Fruit fly (Drosophila melanogaster) whole organism: ENCODE results near the gene Frl.

Experiments used
- CG8478 ChIP-seq: fragments of >200 bp; optimal IDR thresholded peaks from 2 replicates; lab custom pipeline; 2018; ENCODE audit warnings: inconsistent platforms
- Dll ChIP-seq: fragments of >200 bp; optimal IDR thresholded peaks from 2 replicates; lab custom pipeline; 2017
- EcR ChIP-seq, 2 experiments: fragments of >200 bp; optimal IDR thresholded peaks; 2 replicates each; lab custom pipeline; 2017; ENCODE audit warnings: missing biosample characterization in 2 of 2, missing genetic modification characterization in 2 of 2, missing genetic modification reagents in 2 of 2
- pan ChIP-seq: fragments of >200 bp; optimal IDR thresholded peaks from 2 replicates; lab custom pipeline; 2017
- psq ChIP-seq: fragments of >200 bp; optimal IDR thresholded peaks from 2 replicates; lab custom pipeline; 2017
- usp ChIP-seq: fragments of >200 bp; optimal IDR thresholded peaks from 2 replicates; lab custom pipeline; 2017; ENCODE audit warnings: missing biosample characterization, missing genetic modification characterization, mixed read lengths

DNA sequence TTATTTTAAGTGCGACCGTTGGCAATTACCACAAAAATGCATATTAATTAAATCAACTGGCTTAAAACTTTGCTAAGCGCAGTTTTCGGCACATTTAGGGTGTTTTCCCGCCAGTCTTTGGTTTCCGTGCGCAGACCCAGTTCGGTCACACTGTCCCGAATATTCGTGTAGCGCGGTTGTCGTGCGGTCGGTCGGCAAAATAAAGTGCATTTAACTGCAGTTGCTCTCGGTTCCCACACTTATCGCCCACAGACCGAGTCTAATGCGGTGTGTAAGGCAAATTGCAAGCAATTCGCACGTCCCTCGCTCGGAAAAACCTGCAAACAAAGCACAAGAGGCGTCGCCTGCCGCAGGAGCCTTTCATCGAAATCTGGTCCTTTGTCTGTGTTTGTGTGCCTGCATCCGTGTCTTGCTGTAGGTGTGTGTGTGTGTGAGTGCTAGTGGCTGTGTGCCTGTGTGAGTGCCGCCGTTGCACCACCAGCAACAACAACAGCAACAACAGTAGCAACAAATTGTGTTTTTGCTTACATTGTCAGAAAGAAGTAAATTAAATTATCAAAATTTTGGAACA, at the start of gene Frl, which contains the start of gene CG13484:
- TF ChIP-seq psq (no peak), pan (lab: Kevin White, UChicago) (no peak), Dll (lab: Kevin White, UChicago) (no peak), EcR (GFP tag; optimal IDR thresholded peaks at IDR 0.05; lab: Kevin White, UChicago) (no peak), CG8478 (no peak), usp (GFP tag; lab: Kevin White, UChicago) (no peak)
